Fruit fly (Drosophila melanogaster): Measurements from ENCODE around the gene Pex12.
A peak's percentile ranks its signal among the peaks of the same experiment; 100 is the strongest.

The Pex12 gene

DNA sequence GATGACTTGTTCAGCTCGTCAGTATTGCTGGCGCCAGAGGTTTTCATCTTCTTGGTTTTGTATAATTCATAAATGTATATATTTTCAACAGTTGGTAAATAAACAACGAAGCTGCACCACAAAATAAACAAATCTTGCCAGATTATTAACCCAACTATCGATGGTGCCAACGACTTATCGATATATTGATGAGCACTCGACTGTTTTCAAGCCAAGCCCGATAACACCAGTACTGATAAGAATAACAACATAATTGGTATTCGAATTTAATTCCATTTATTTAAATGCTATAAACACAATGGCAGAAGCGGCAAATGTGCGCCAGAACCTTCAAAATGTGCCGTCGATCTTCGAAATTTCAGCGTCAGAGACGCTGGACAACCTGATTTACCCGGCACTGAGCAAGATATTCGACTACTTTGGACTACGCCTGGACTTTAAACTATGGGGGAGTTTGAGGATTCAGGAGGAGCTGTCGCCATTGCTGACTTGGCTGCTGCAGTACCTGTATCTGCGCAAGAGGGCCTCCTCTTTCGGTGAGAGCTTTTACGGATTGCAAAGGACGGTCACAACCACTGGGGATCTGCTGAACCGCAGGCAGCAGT is at the start of gene Pex12, which contains the start of gene Saf6 (continued):
- TF ChIP-seq CG3163 (GFP tag; optimal IDR thresholded peaks at IDR 0.05) = no peak
- TF ChIP-seq br (optimal IDR thresholded peaks at IDR 0.05) = no peak
- TF ChIP-seq schlank (tag; optimal IDR thresholded peaks at IDR 0.05) = no peak
- no peak for TF ChIP-seq CG15011 (GFP tag; optimal IDR thresholded peaks at IDR 0.05)
- TF ChIP-seq CG2129 (GFP tag; IDR thresholded peaks at IDR 0.05; ENCODE audit: partially characterized antibody) = peak; percentile 73
- TF ChIP-seq lola (GFP tag; optimal IDR thresholded peaks at IDR 0.05) = no peak
- no peak for TF ChIP-seq CG5953 (GFP tag; IDR thresholded peaks at IDR 0.05)
- no peak for TF ChIP-seq chn (GFP tag; optimal IDR thresholded peaks at IDR 0.05)
- peak; percentile 48 for TF ChIP-seq D (optimal IDR thresholded peaks at IDR 0.05)
- TF ChIP-seq D (GFP tag; optimal IDR thresholded peaks at IDR 0.05) = no peak
- no peak for TF ChIP-seq lab (GFP tag; optimal IDR thresholded peaks at IDR 0.05)
- TF ChIP-seq trem (tag; optimal IDR thresholded peaks at IDR 0.05) = peak; percentile 11
- no peak for TF ChIP-seq Hr39 (optimal IDR thresholded peaks at IDR 0.05)
- no peak for TF ChIP-seq dpn (GFP tag; optimal IDR thresholded peaks at IDR 0.05)
- TF ChIP-seq CG6791 (GFP tag; IDR thresholded peaks at IDR 0.05; ENCODE audit: partially characterized antibody) = peak; percentile 81
- no peak for TF ChIP-seq tx (GFP tag; optimal IDR thresholded peaks at IDR 0.05)
- TF ChIP-seq cato (GFP tag; optimal IDR thresholded peaks at IDR 0.05; ENCODE audit: borderline replicate concordance) = no peak
- no peak for TF ChIP-seq Mad (GFP tag; optimal IDR thresholded peaks at IDR 0.05)
- no peak for TF ChIP-seq CG10543 (GFP tag; optimal IDR thresholded peaks at IDR 0.05)
- no peak for TF ChIP-seq org-1 (GFP tag; optimal IDR thresholded peaks at IDR 0.05)
- TF ChIP-seq CG4730 (GFP tag; IDR thresholded peaks at IDR 0.05) = no peak
- TF ChIP-seq pan (optimal IDR thresholded peaks at IDR 0.05) = no peak
- no peak for TF ChIP-seq pan (GFP tag; optimal IDR thresholded peaks at IDR 0.05 in 1 of 2, IDR thresholded peaks at IDR 0.05 in 1 of 2)
- TF ChIP-seq prd (optimal IDR thresholded peaks at IDR 0.05) = no peak
- TF ChIP-seq prd (GFP tag; IDR thresholded peaks at IDR 0.05) = no peak
- peak; percentile 75 for TF ChIP-seq tna (GFP tag; IDR thresholded peaks at IDR 0.05; ENCODE audit: partially characterized antibody)
- TF ChIP-seq CG12391 (tag; optimal IDR thresholded peaks at IDR 0.05) = no peak
- no peak for TF ChIP-seq CG11560 (tag; IDR thresholded peaks at IDR 0.05)
- TF ChIP-seq yki (optimal IDR thresholded peaks at IDR 0.05) = no peak
- no peak for TF ChIP-seq CG31224 (GFP tag; IDR thresholded peaks at IDR 0.05)
- TF ChIP-seq shn (GFP tag; optimal IDR thresholded peaks at IDR 0.05) = no peak
- no peak for TF ChIP-seq CG14441 (GFP tag; IDR thresholded peaks at IDR 0.05)
- no peak for TF ChIP-seq Elba2 (GFP tag; optimal IDR thresholded peaks at IDR 0.05)
- no peak for TF ChIP-seq ewg (GFP tag; optimal IDR thresholded peaks at IDR 0.05)
- peak; percentile 85 for TF ChIP-seq CG14860 (GFP tag; IDR thresholded peaks at IDR 0.05; ENCODE audit: partially characterized antibody)
- no peak for TF ChIP-seq ttk (GFP tag; IDR thresholded peaks at IDR 0.05)
- TF ChIP-seq mld (GFP tag; IDR thresholded peaks at IDR 0.05; ENCODE audit: partially characterized antibody) = 0 out of 3 replicates have a peak, but pooled peaks have one; percentile 51
- TF ChIP-seq CG18011 (GFP tag; optimal IDR thresholded peaks at IDR 0.05) = no peak
- TF ChIP-seq CG11247 (GFP tag; IDR thresholded peaks at IDR 0.05) = no peak
- TF ChIP-seq Awh (GFP tag; IDR thresholded peaks at IDR 0.05) = no peak
- TF ChIP-seq Doc3 (GFP tag; IDR thresholded peaks at IDR 0.05; ENCODE audit: partially characterized antibody) = peak; percentile 76
- TF ChIP-seq CG2116 (GFP tag; optimal IDR thresholded peaks at IDR 0.05) = peak; percentile 65
- no peak for TF ChIP-seq CG32767 (GFP tag; IDR thresholded peaks at IDR 0.05)
- TF ChIP-seq CG9609 (GFP tag; optimal IDR thresholded peaks at IDR 0.05) = no peak
- TF ChIP-seq bbx (GFP tag; IDR thresholded peaks at IDR 0.05; ENCODE audit: partially characterized antibody) = peak; percentile 82
- peak; percentile 70 for TF ChIP-seq CG4617 (GFP tag; optimal IDR thresholded peaks at IDR 0.05; ENCODE audit: borderline replicate concordance)
- TF ChIP-seq knrl (GFP tag; IDR thresholded peaks at IDR 0.05; ENCODE audit: partially characterized antibody) = peak; percentile 72; the same call in 2 of the 3 replicates
- TF ChIP-seq CG2678 (tag; optimal IDR thresholded peaks at IDR 0.05) = no peak
- TF ChIP-seq sob (GFP tag; IDR thresholded peaks at IDR 0.05) = no peak
- peak; percentile 86 for TF ChIP-seq Bgb (GFP tag; IDR thresholded peaks at IDR 0.05; ENCODE audit: partially characterized antibody)
- no peak for TF ChIP-seq zen (tag; optimal IDR thresholded peaks at IDR 0.05)
